Worm (Caenorhabditis elegans): ENCODE data around the gene syx-3.

ce11 chrX:5360682-5361081 lies 11.8 kb downstream of the syx-3 start:
- TF ChIP-seq ama-1 (optimal IDR thresholded peaks at IDR 0.05) (no peak), tbx-37 (GFP tag; conservative IDR thresholded peaks at IDR 0.05) (no peak), sea-1 (GFP tag; conservative IDR thresholded peaks at IDR 0.05) (no peak), B0310.2 (tag; optimal IDR thresholded peaks at IDR 0.05) (no peak), scrt-1 (GFP tag; IDR thresholded peaks at IDR 0.05) (no peak)
